Worm (Caenorhabditis elegans) whole organism, midembryonic: ENCODE results near the gene C11H1.5.

Experiments
- flt-1 ChIP-seq: fragments of 200-800 bp; sonication (Bioruptor generic); IDR thresholded peaks from 2 replicates; pipeline ENCODE4 v1.3.6; 2022; ENCODE audit warnings: missing genetic modification characterization, missing compliant biosample characterization
- ref-1 ChIP-seq: fragments of 200-800 bp; sonication (Bioruptor generic); conservative IDR thresholded peaks from 2 replicates; pipeline ENCODE4 v1.3.6; 2022; ENCODE audit warnings: missing genetic modification reagents, missing genetic modification characterization, missing compliant biosample characterization
- ztf-29 ChIP-seq: fragments of 200-800 bp; sonication (Bioruptor generic); IDR thresholded peaks from 2 replicates; pipeline ENCODE4 v1.3.6; 2022; ENCODE audit warnings: missing genetic modification reagents, missing genetic modification characterization, missing compliant biosample characterization

DNA sequence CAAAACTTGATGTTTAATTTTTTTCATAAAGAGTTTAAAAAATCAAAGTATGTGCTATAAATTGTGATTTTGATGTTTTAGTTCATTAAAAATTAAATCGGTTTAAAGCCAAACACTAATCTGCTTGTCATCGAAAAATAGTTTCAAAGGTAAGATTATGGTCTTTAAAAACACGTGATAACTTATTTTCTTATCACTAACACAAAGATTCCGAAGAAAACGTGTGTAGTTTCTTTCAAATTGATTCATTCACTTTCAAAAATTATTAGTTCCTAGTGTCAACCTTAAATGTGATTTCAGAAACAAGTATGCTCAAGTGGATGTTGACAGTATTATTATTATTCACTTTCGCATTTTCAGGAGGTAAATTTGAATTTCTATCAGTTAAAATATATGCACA is 47.0 kb downstream of the C11H1.5 start, which contains the start of gene E02H4.7:
- TF ChIP-seq ref-1 (GFP tag; lab: Robert Waterston, UW) = no peak
- TF ChIP-seq flt-1 (GFP tag; lab: Robert Waterston, UW) = no peak
- TF ChIP-seq ztf-29 = no peak
